Worm (Caenorhabditis elegans) whole organism, late embryonic: ENCODE results near the gene scav-4.

Source experiments
- C08G9.2 ChIP-seq: sonication (generic microtip); optimal IDR thresholded peaks from 2 replicates; lab custom pipeline; 2016; ENCODE audit warnings: mild to moderate bottlenecking, missing genetic modification characterization, moderate library complexity, missing compliant biosample characterization
- K02D7.2 ChIP-seq: sonication (generic microtip); optimal IDR thresholded peaks from 2 replicates; lab custom pipeline; 2017; ENCODE audit warnings: mild to moderate bottlenecking, missing genetic modification characterization, missing compliant biosample characterization
- T23F11.4 ChIP-seq: fragments of 200-800 bp; sonication (Bioruptor generic); optimal IDR thresholded peaks from 2 replicates; lab custom pipeline; 2018; ENCODE audit warnings: mild to moderate bottlenecking, missing genetic modification characterization, missing compliant biosample characterization
- Y22D7AL.16 ChIP-seq: sonication (generic microtip); optimal IDR thresholded peaks from 2 replicates; lab custom pipeline; 2016; ENCODE audit warnings: missing genetic modification characterization, missing compliant biosample characterization
- ama-1 ChIP-seq: fragments of 150-350 bp; optimal IDR thresholded peaks from 2 replicates; lab custom pipeline; 2014
- ceh-30 ChIP-seq: fragments of 150-350 bp; optimal IDR thresholded peaks from 2 replicates; lab custom pipeline; 2014; ENCODE audit warnings: missing biosample characterization, missing genetic modification characterization
- ceh-31 ChIP-seq: sonication (generic microtip); optimal IDR thresholded peaks from 2 replicates; lab custom pipeline; 2016; ENCODE audit warnings: missing genetic modification characterization, missing compliant biosample characterization
- ceh-45 ChIP-seq: fragments of 200-800 bp; sonication (Bioruptor generic); IDR thresholded peaks from 2 replicates; pipeline ENCODE4 v1.3.6; 2022; ENCODE audit warnings: missing genetic modification reagents, missing genetic modification characterization, missing compliant biosample characterization
- ceh-48 ChIP-seq: sonication (generic microtip); optimal IDR thresholded peaks from 2 replicates; lab custom pipeline; 2016; ENCODE audit warnings: missing genetic modification characterization, inconsistent platforms, missing compliant biosample characterization
- ceh-6 ChIP-seq: fragments of 200-800 bp; sonication (Bioruptor generic); optimal IDR thresholded peaks from 2 replicates; lab custom pipeline; 2018; ENCODE audit warnings: mild to moderate bottlenecking, missing genetic modification characterization, missing compliant biosample characterization
- ceh-9 ChIP-seq: sonication (generic microtip); optimal IDR thresholded peaks from 2 replicates; lab custom pipeline; 2016; ENCODE audit warnings: mild to moderate bottlenecking, missing genetic modification characterization, inconsistent platforms, missing compliant biosample characterization
- che-1 ChIP-seq: sonication (generic microtip); optimal IDR thresholded peaks from 2 replicates; lab custom pipeline; 2016; ENCODE audit warnings: mild to moderate bottlenecking, missing genetic modification characterization, missing compliant biosample characterization
- elt-2 ChIP-seq: sonication (generic microtip); optimal IDR thresholded peaks from 2 replicates; lab custom pipeline; 2016; ENCODE audit warnings: missing genetic modification reagents, missing genetic modification characterization, missing compliant biosample characterization
- eyg-1 ChIP-seq: sonication (generic microtip); optimal IDR thresholded peaks from 2 replicates; lab custom pipeline; 2016; ENCODE audit warnings: missing genotype, missing genetic modification characterization, missing compliant biosample characterization
- fkh-6 ChIP-seq: sonication (generic microtip); optimal IDR thresholded peaks from 2 replicates; lab custom pipeline; 2016; ENCODE audit warnings: missing genetic modification characterization, missing compliant biosample characterization
- hlh-30 ChIP-seq: sonication (generic microtip); optimal IDR thresholded peaks from 2 replicates; lab custom pipeline; 2017; ENCODE audit warnings: antibody characterized with exemption, missing genetic modification characterization, missing compliant biosample characterization; ENCODE audit not compliant: insufficient read depth
- hlh-8 ChIP-seq: sonication (generic microtip); optimal IDR thresholded peaks from 2 replicates; lab custom pipeline; 2016; ENCODE audit warnings: missing genotype, missing genetic modification characterization, missing compliant biosample characterization
- madf-2 ChIP-seq: sonication (generic microtip); optimal IDR thresholded peaks from 2 replicates; lab custom pipeline; 2017; ENCODE audit warnings: missing genetic modification characterization, missing compliant biosample characterization
- nhr-232 ChIP-seq: sonication (generic microtip); optimal IDR thresholded peaks from 2 replicates; lab custom pipeline; 2016; ENCODE audit warnings: missing genetic modification characterization, missing compliant biosample characterization
- pag-3 ChIP-seq: sonication (generic microtip); optimal IDR thresholded peaks from 2 replicates; lab custom pipeline; 2016; ENCODE audit warnings: missing compliant biosample characterization, missing genetic modification characterization, borderline replicate concordance
- pat-9 ChIP-seq: fragments of 200-800 bp; sonication (Bioruptor generic); optimal IDR thresholded peaks from 2 replicates; lab custom pipeline; 2018; ENCODE audit warnings: mild to moderate bottlenecking, missing genetic modification characterization, moderate library complexity, missing compliant biosample characterization
- pax-1 ChIP-seq: fragments of 150-350 bp; optimal IDR thresholded peaks from 2 replicates; lab custom pipeline; 2014; ENCODE audit warnings: missing biosample characterization, missing genetic modification characterization
- pqm-1 ChIP-seq: sonication (generic microtip); optimal IDR thresholded peaks from 2 replicates; lab custom pipeline; 2016; ENCODE audit warnings: missing genetic modification characterization, missing compliant biosample characterization
- pros-1 ChIP-seq: fragments of 150-350 bp; optimal IDR thresholded peaks from 2 replicates; lab custom pipeline; 2014; ENCODE audit warnings: missing biosample characterization, missing genetic modification reagents, missing genetic modification characterization
- sdc-2 ChIP-seq: sonication (generic microtip); optimal IDR thresholded peaks from 2 replicates; lab custom pipeline; 2016; ENCODE audit warnings: missing genotype, missing genetic modification characterization, missing compliant biosample characterization
- sox-4 ChIP-seq: sonication (generic microtip); optimal IDR thresholded peaks from 2 replicates; lab custom pipeline; 2017; ENCODE audit warnings: mild to moderate bottlenecking, missing genetic modification characterization, inconsistent platforms, missing compliant biosample characterization
- syd-9 ChIP-seq: sonication (generic microtip); optimal IDR thresholded peaks from 2 replicates; lab custom pipeline; 2016; ENCODE audit warnings: mild to moderate bottlenecking, missing genetic modification characterization, moderate library complexity, missing compliant biosample characterization
- ttx-3 ChIP-seq: sonication (generic microtip); optimal IDR thresholded peaks from 2 replicates; lab custom pipeline; 2016; ENCODE audit warnings: missing genetic modification reagents, missing genetic modification characterization, missing compliant biosample characterization
- unc-3 ChIP-seq, 2 experiments: fragments of 200-800 bp in 1 of 2; sonication (Bioruptor generic) in 1 of 2; sonication (generic microtip) in 1 of 2; conservative IDR thresholded peaks in 1 of 2; optimal IDR thresholded peaks in 1 of 2; 2 replicates each; pipeline versions ENCODE4 v1.3.6 to Lab custom; 2016 to 2022; ENCODE audit warnings: missing compliant biosample characterization in 2 of 2, missing genetic modification characterization in 2 of 2, missing genetic modification reagents in 1 of 2
- unc-42 ChIP-seq: sonication (generic microtip); optimal IDR thresholded peaks from 2 replicates; lab custom pipeline; 2016; ENCODE audit warnings: missing genotype, missing genetic modification characterization, missing compliant biosample characterization
- unc-55 ChIP-seq: sonication (generic microtip); optimal IDR thresholded peaks from 2 replicates; lab custom pipeline; 2017; ENCODE audit warnings: missing biosample characterization, missing genetic modification reagents, missing genetic modification characterization
- ztf-16 ChIP-seq: sonication (generic microtip); optimal IDR thresholded peaks from 2 replicates; lab custom pipeline; 2017; ENCODE audit warnings: missing genetic modification characterization, missing compliant biosample characterization

Gene scav-4

DNA sequence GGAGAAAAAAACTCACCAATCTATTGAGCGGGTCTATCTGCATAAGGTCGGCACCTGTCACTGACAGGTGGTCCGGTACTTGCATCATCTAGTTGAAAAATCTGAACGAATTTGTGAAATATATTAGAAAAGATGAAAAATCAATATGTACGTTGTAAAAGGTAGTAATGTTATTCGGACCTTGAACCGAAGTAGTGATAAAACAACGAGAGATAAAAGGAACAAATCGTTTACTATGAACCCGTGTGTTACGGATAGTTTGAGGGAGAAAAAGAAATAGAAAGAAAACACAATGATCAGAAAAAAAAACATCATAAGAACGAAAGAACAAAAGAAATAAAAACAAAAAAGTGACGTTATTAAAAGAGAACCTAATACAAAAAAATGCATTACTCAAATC is 5.5 kb downstream of the scav-4 start, which contains the start of gene mff-1:
TSS of gene mff-1 (minus strand) at position 101 of the 400 bp plus-strand sequence.
- TF ChIP-seq ceh-6 (GFP tag; lab: Kevin White, UChicago) (no peak), elt-2 (tag; lab: Kevin White, UChicago) (peak; percentile 16), pag-3 (tag; lab: Kevin White, UChicago) (no peak)

- no peak for TF ChIP-seq syd-9 (tag; lab: Kevin White, UChicago)
- no peak for TF ChIP-seq T23F11.4
- TF ChIP-seq ceh-45 (GFP tag; lab: Robert Waterston, UW) = no peak
- TF ChIP-seq K02D7.2 (tag; lab: Kevin White, UChicago) = no peak
- TF ChIP-seq hlh-8 (tag; lab: Kevin White, UChicago) = no peak
- TF ChIP-seq sox-4 (tag; lab: Kevin White, UChicago) = no peak
- TF ChIP-seq ceh-9 (tag; lab: Kevin White, UChicago) = no peak
- no peak for TF ChIP-seq ttx-3
- TF ChIP-seq ceh-48 (tag; lab: Kevin White, UChicago) = peak; percentile 81
- no peak for TF ChIP-seq ceh-30
- TF ChIP-seq unc-3 (GFP tag; conservative IDR thresholded peaks at IDR 0.05; lab: Robert Waterston, UW) = no peak
- TF ChIP-seq unc-3 (tag; optimal IDR thresholded peaks at IDR 0.05; lab: Kevin White, UChicago) = no peak
- TF ChIP-seq nhr-232 (tag; lab: Kevin White, UChicago) = no peak
- no peak for TF ChIP-seq pat-9 (tag; lab: Kevin White, UChicago)
- TF ChIP-seq C08G9.2 = no peak
- TF ChIP-seq sdc-2 (tag; lab: Kevin White, UChicago) = no peak
- peak; percentile 3 for TF ChIP-seq ceh-31 (tag; lab: Kevin White, UChicago)
Measured at ce11 chrX:12989205-12989604, 7.6 kb downstream of the scav-4 start, which contains the start of gene F11C1.7. F11C1.7 (plus strand) TSS chrX:12989344.

- TF ChIP-seq pros-1 (no peak), unc-55 (GFP tag; lab: Kevin White, UChicago) (peak; percentile 15), ceh-48 (tag; lab: Kevin White, UChicago) (peak; percentile 17)
- TF ChIP-seq, all 69 proteins: peak for 2
Measured at ce11 chrX:12990529-12991520, 9.2 kb downstream of the scav-4 start, which contains the start of the genes F11C1.1 and vwa-8. F11C1.1 (minus strand) TSS chrX:12990579. vwa-8 (plus strand) TSS chrX:12991470.

- TF ChIP-seq C08G9.2 (no peak), Y22D7AL.16 (tag; lab: Kevin White, UChicago) (no peak), pax-1 (tag; lab: Kevin White, UChicago) (no peak), fkh-6 (tag; lab: Kevin White, UChicago) (no peak), ama-1 (lab: Kevin White, UChicago) (no peak), ceh-48 (tag; lab: Kevin White, UChicago) (no peak), ceh-31 (tag; lab: Kevin White, UChicago) (no peak), unc-42 (tag; lab: Kevin White, UChicago) (no peak), K02D7.2 (tag; lab: Kevin White, UChicago) (no peak), madf-2 (no peak), eyg-1 (tag; lab: Kevin White, UChicago) (no peak), ceh-9 (tag; lab: Kevin White, UChicago) (no peak), elt-2 (tag; lab: Kevin White, UChicago) (no peak), unc-55 (GFP tag; lab: Kevin White, UChicago) (no peak), pqm-1 (tag; lab: Kevin White, UChicago) (no peak), ztf-16 (no peak), hlh-30 (tag; lab: Kevin White, UChicago) (no peak), che-1 (tag; lab: Kevin White, UChicago) (no peak)
Measured at ce11 chrX:12996161-12996560, 14.6 kb downstream of the scav-4 start.
